Worm (Caenorhabditis elegans): ENCODE measurements around the gene nhr-22.

DNA sequence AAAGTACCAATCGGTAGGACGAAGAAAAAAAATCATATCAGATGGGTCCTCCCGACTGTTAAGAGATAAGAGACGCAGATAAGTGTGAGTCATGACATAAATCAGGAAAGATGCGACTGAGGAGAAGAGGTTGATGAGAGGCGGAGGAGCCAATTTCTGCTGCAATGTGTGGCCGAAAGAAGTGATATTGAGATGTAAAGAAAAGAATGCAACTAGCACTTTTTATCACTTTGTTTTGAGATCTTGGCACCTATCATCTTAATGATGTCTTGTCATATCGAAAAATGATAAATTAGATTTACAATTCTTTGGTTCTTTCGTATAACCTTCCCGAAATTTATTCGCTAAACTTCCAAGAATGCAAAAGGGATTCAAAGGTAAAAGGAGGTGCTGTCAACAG, 32.5 kb upstream of the nhr-22 start, which contains the start of gene del-10:
- TF ChIP-seq lin-11 (tag; optimal IDR thresholded peaks at IDR 0.05) (no peak), crh-2 (tag; optimal IDR thresholded peaks at IDR 0.05) (no peak), F13H6.1 (tag; optimal IDR thresholded peaks at IDR 0.05) (peak; percentile 0), gmeb-1 (tag; optimal IDR thresholded peaks at IDR 0.05) (no peak), mbf-1 (tag; optimal IDR thresholded peaks at IDR 0.05) (no peak)
